Fruit fly (Drosophila melanogaster) whole organism, prepupa: ENCODE measurements around the gene dre4.

Source experiments
- Blimp-1 ChIP-seq: fragments of 200-800 bp; sonication (Bioruptor generic); optimal IDR thresholded peaks from 3 replicates; lab custom pipeline; 2017; ENCODE audit warnings: missing biosample characterization, missing genetic modification characterization, mild to moderate bottlenecking, moderate library complexity, missing genetic modification reagents
- CG10631 ChIP-seq: fragments of 200-800 bp; sonication (Bioruptor generic); optimal IDR thresholded peaks from 2 replicates; lab custom pipeline; 2016; ENCODE audit warnings: missing biosample characterization, missing genetic modification characterization
- CG10669 ChIP-seq: fragments of 200-800 bp; sonication (Bioruptor generic); optimal IDR thresholded peaks from 3 replicates; lab custom pipeline; 2018; ENCODE audit warnings: missing biosample characterization, mild to moderate bottlenecking, missing genetic modification characterization, moderate library complexity
- CG16779 ChIP-seq: fragments of 200-800 bp; sonication (Bioruptor generic); optimal IDR thresholded peaks from 3 replicates; lab custom pipeline; 2017; ENCODE audit warnings: missing biosample characterization, mild to moderate bottlenecking, missing genetic modification characterization
- CG3032 ChIP-seq: fragments of 200-800 bp; optimal IDR thresholded peaks from 2 replicates; lab custom pipeline; 2019; ENCODE audit warnings: missing biosample characterization, mild to moderate bottlenecking, missing genetic modification characterization, moderate library complexity
- CG34406 ChIP-seq: fragments of 200-800 bp; sonication (Bioruptor generic); optimal IDR thresholded peaks from 3 replicates; lab custom pipeline; 2016; ENCODE audit warnings: missing biosample characterization, missing genetic modification characterization
- CG3919 ChIP-seq: fragments of 200-800 bp; sonication (Bioruptor generic); optimal IDR thresholded peaks from 3 replicates; lab custom pipeline; 2016; ENCODE audit warnings: missing biosample characterization, missing genetic modification characterization
- CG4318 ChIP-seq: fragments of 200-800 bp; sonication (Bioruptor generic); optimal IDR thresholded peaks from 3 replicates; lab custom pipeline; 2017; ENCODE audit warnings: missing biosample characterization, mild to moderate bottlenecking, missing genetic modification characterization
- CG6163 ChIP-seq: fragments of 200-800 bp; sonication (Bioruptor generic); IDR thresholded peaks from 3 replicates; pipeline ENCODE4 v1.3.6; 2022; ENCODE audit warnings: missing biosample characterization, missing genetic modification characterization
- CG6276 ChIP-seq: fragments of 200-800 bp; sonication (Bioruptor generic); optimal IDR thresholded peaks from 2 replicates; lab custom pipeline; 2017; ENCODE audit warnings: missing biosample characterization, mild to moderate bottlenecking, missing genetic modification characterization
- CG6854 ChIP-seq: fragments of 200-800 bp; sonication (Bioruptor generic); optimal IDR thresholded peaks from 2 replicates; lab custom pipeline; 2017; ENCODE audit warnings: missing biosample characterization, mild to moderate bottlenecking, missing genetic modification characterization
- CG8632 ChIP-seq: fragments of 200-800 bp; sonication (Bioruptor generic); optimal IDR thresholded peaks from 3 replicates; lab custom pipeline; 2016; ENCODE audit warnings: missing biosample characterization, missing genetic modification characterization
- CG9139 ChIP-seq: fragments of 200-800 bp; sonication (Bioruptor generic); optimal IDR thresholded peaks from 3 replicates; lab custom pipeline; 2017; ENCODE audit warnings: missing biosample characterization, mild to moderate bottlenecking, missing genetic modification characterization
- Eip75B ChIP-seq: fragments of 200-800 bp; sonication (Bioruptor generic); optimal IDR thresholded peaks from 3 replicates; lab custom pipeline; 2016; ENCODE audit warnings: missing biosample characterization, missing genetic modification characterization
- Eip78C ChIP-seq: fragments of 200-800 bp; sonication (Bioruptor generic); peaks from one replicate; lab custom pipeline; 2016; ENCODE audit warnings: missing biosample characterization, missing genetic modification characterization
- Gug ChIP-seq: fragments of 200-800 bp; sonication (Bioruptor generic); IDR thresholded peaks from 2 replicates; pipeline ENCODE4 v1.3.6; 2022; ENCODE audit warnings: missing biosample characterization, missing genetic modification characterization
- Hr38 ChIP-seq: sonication (Bioruptor generic); optimal IDR thresholded peaks from 2 replicates; lab custom pipeline; 2016; ENCODE audit warnings: missing biosample characterization, missing genetic modification characterization
- Hr39 ChIP-seq: fragments of 200-800 bp; sonication (Bioruptor generic); optimal IDR thresholded peaks from 2 replicates; lab custom pipeline; 2016; ENCODE audit warnings: missing biosample characterization, missing genetic modification characterization
- Hr4 ChIP-seq: fragments of 200-800 bp; sonication (Bioruptor generic); optimal IDR thresholded peaks from 3 replicates; lab custom pipeline; 2016; ENCODE audit warnings: missing biosample characterization, missing genetic modification characterization
- OdsH ChIP-seq: fragments of 200-800 bp; sonication (Bioruptor generic); optimal IDR thresholded peaks from 3 replicates; lab custom pipeline; 2016; ENCODE audit warnings: missing biosample characterization, missing genetic modification characterization
- Sox14 ChIP-seq: fragments of 200-800 bp; sonication (Bioruptor generic); optimal IDR thresholded peaks from 3 replicates; lab custom pipeline; 2016; ENCODE audit warnings: missing biosample characterization, missing genetic modification characterization
- achi ChIP-seq: fragments of 200-800 bp; sonication (Bioruptor generic); optimal IDR thresholded peaks from 3 replicates; lab custom pipeline; 2016; ENCODE audit warnings: missing biosample characterization, missing genetic modification characterization
- acj6 ChIP-seq: fragments of 200-800 bp; sonication (Bioruptor generic); optimal IDR thresholded peaks from 3 replicates; lab custom pipeline; 2016; ENCODE audit warnings: missing biosample characterization, missing genetic modification characterization
- cyc ChIP-seq: fragments of 200-800 bp; sonication (Bioruptor generic); optimal IDR thresholded peaks from 3 replicates; lab custom pipeline; 2016; ENCODE audit warnings: missing biosample characterization, missing genetic modification characterization
- dac ChIP-seq: fragments of 200-800 bp; sonication (Bioruptor generic); optimal IDR thresholded peaks from 2 replicates; lab custom pipeline; 2017; ENCODE audit warnings: missing biosample characterization, mild to moderate bottlenecking, missing genetic modification characterization
- dsx ChIP-seq: fragments of 200-800 bp; optimal IDR thresholded peaks from 3 replicates; lab custom pipeline; 2019; ENCODE audit warnings: missing biosample characterization, mild to moderate bottlenecking, missing genetic modification characterization, moderate library complexity; ENCODE audit not compliant: poor library complexity, severe bottlenecking
- eg ChIP-seq: fragments of 200-800 bp; sonication (Bioruptor generic); IDR thresholded peaks from 3 replicates; pipeline ENCODE4 v1.3.6; 2022; ENCODE audit warnings: missing biosample characterization, missing genetic modification characterization
- lz ChIP-seq: fragments of 200-800 bp; sonication (Bioruptor generic); optimal IDR thresholded peaks from 3 replicates; lab custom pipeline; 2016; ENCODE audit warnings: missing biosample characterization, missing genetic modification characterization
- net ChIP-seq: fragments of 200-800 bp; sonication (Bioruptor generic); optimal IDR thresholded peaks from 3 replicates; lab custom pipeline; 2016; ENCODE audit warnings: missing biosample characterization, missing genetic modification characterization
- pdm3 ChIP-seq: fragments of 200-800 bp; sonication (Bioruptor generic); optimal IDR thresholded peaks from 3 replicates; lab custom pipeline; 2016; ENCODE audit warnings: missing biosample characterization, missing genetic modification characterization
- salr ChIP-seq, 2 experiments: fragments of 200-800 bp; sonication (Bioruptor generic); optimal IDR thresholded peaks; 3 replicates each; lab custom pipeline; 2016 to 2018; ENCODE audit warnings: missing biosample characterization in 2 of 2, missing genetic modification characterization in 2 of 2, mild to moderate bottlenecking in 1 of 2
- spab ChIP-seq: fragments of 200-800 bp; sonication (Bioruptor generic); optimal IDR thresholded peaks from 2 replicates; lab custom pipeline; 2017; ENCODE audit warnings: missing biosample characterization, mild to moderate bottlenecking, missing genetic modification characterization, missing genetic modification reagents
- ss ChIP-seq, 2 experiments: fragments of 200-800 bp; sonication (Bioruptor generic); optimal IDR thresholded peaks; 2 replicates in 1 of 2; 3 replicates in 1 of 2; lab custom pipeline; 2017 to 2018; ENCODE audit warnings: mild to moderate bottlenecking in 2 of 2, missing biosample characterization in 2 of 2, missing genetic modification characterization in 2 of 2, moderate library complexity in 1 of 2
- svp ChIP-seq: fragments of 200-800 bp; sonication (Bioruptor generic); peaks from one replicate; lab custom pipeline; 2016; ENCODE audit warnings: missing biosample characterization, missing genetic modification characterization
- vri ChIP-seq: fragments of 200-800 bp; sonication (Bioruptor generic); optimal IDR thresholded peaks from 3 replicates; lab custom pipeline; 2016; ENCODE audit warnings: missing biosample characterization, mild to moderate bottlenecking, missing genetic modification characterization

dre4 gene

dm6 chr3L:1876215-1876625 is at the start of gene dre4 (continued):
- TF ChIP-seq CG34406 (GFP tag; lab: Kevin White, UChicago) (peak; percentile 42), cyc (peak; percentile 71), Gug (GFP tag; lab: Robert Waterston, UW) (peak; percentile 22; the same call in 1 of the 2 replicates), spab (GFP tag; lab: Kevin White, UChicago) (peak; percentile 40), OdsH (GFP tag; lab: Kevin White, UChicago) (no peak), Hr4 (peak; percentile 68), Eip78C (GFP tag; lab: Kevin White, UChicago) (peak; percentile 80), svp (no peak)

- no peak for TF ChIP-seq CG16779
Measured at dm6 chr3L:1920943-1921342, 44.8 kb upstream of the dre4 start, which contains the start of gene Dbx. Gene Dbx (plus strand): TSS chr3L:1921307.

dm6 chr3L:1920051-1920450 is 43.9 kb upstream of the dre4 start:
- TF ChIP-seq Gug (GFP tag; lab: Robert Waterston, UW) (no peak), Hr38 (GFP tag; lab: Kevin White, UChicago) (no peak), CG6163 (GFP tag; lab: Robert Waterston, UW) (no peak), CG6854 (GFP tag; lab: Kevin White, UChicago) (no peak)

dm6 chr3L:1916617-1917016 is 40.5 kb upstream of the dre4 start:
- TF ChIP-seq Hr4 (no peak), OdsH (GFP tag; lab: Kevin White, UChicago) (no peak), salr (GFP tag; optimal IDR thresholded peaks at IDR 0.05; lab: Kevin White, UChicago) (no peak)
- TF ChIP-seq, all 60 proteins: peak for 0

dm6 chr3L:1914668-1915067 is 38.6 kb upstream of the dre4 start:
- TF ChIP-seq lz, result no peak
- TF ChIP-seq, all 60 proteins: peak for 0

dm6 chr3L:1910107-1910506 is 34.0 kb upstream of the dre4 start, which contains the start of gene dsb:
Gene dsb (minus strand): TSS chr3L:1910197.
- 0 out of 3 replicates have a peak, but pooled peaks have one; percentile 40 for TF ChIP-seq CG6163 (GFP tag; lab: Robert Waterston, UW)
- peak; percentile 32 for TF ChIP-seq Eip78C (GFP tag; lab: Kevin White, UChicago)
- TF ChIP-seq Gug (GFP tag; lab: Robert Waterston, UW), result no peak
- TF ChIP-seq ss (GFP tag; optimal IDR thresholded peaks at IDR 0.05; lab: Kevin White, UChicago), result peak in 1 of 2 experiments; percentile 16
- peak; percentile 64 for TF ChIP-seq svp

- TF ChIP-seq Hr4 (no peak), vri (GFP tag; lab: Kevin White, UChicago) (peak; percentile 27), svp (peak; percentile 93)
Measured at dm6 chr3L:1909000-1909399, 32.9 kb upstream of the dre4 start.

- TF ChIP-seq CG16779, result no peak
- TF ChIP-seq ss (GFP tag; optimal IDR thresholded peaks at IDR 0.05; lab: Kevin White, UChicago), result peak in 1 of 2 experiments; percentile 0
- TF ChIP-seq achi (GFP tag; lab: Kevin White, UChicago), result peak; percentile 5
- TF ChIP-seq Eip78C (GFP tag; lab: Kevin White, UChicago), result peak; percentile 82
- peak; percentile 31; the same call in 1 of the 3 replicates for TF ChIP-seq CG6163 (GFP tag; lab: Robert Waterston, UW)
- peak; percentile 54 for TF ChIP-seq svp
- TF ChIP-seq CG10669, result peak; percentile 12
- TF ChIP-seq CG6276 (GFP tag; lab: Kevin White, UChicago), result no peak
- no peak for TF ChIP-seq CG10631 (GFP tag; lab: Kevin White, UChicago)
- TF ChIP-seq CG3919, result peak; percentile 30
- peak; percentile 42; the same call in 1 of the 3 replicates for TF ChIP-seq eg
- TF ChIP-seq, all 60 proteins: peak for 8
Measured at dm6 chr3L:1906208-1906607, 30.1 kb upstream of the dre4 start.

dm6 chr3L:1905273-1905672 is 29.2 kb upstream of the dre4 start:
- TF ChIP-seq dac (GFP tag; lab: Kevin White, UChicago), result peak; percentile 69
- peak; percentile 52 for TF ChIP-seq acj6 (GFP tag; lab: Kevin White, UChicago)
- no peak for TF ChIP-seq ss (GFP tag; optimal IDR thresholded peaks at IDR 0.05; lab: Kevin White, UChicago)
- no peak for TF ChIP-seq vri (GFP tag; lab: Kevin White, UChicago)
- TF ChIP-seq Hr39, result peak; percentile 11
- TF ChIP-seq Sox14 (GFP tag; lab: Kevin White, UChicago), result no peak
- TF ChIP-seq CG4318 (GFP tag; lab: Kevin White, UChicago), result peak; percentile 71
- no peak for TF ChIP-seq Eip75B (GFP tag; lab: Kevin White, UChicago)
- TF ChIP-seq net (GFP tag; lab: Kevin White, UChicago), result peak; percentile 52
- peak; percentile 56 for TF ChIP-seq pdm3 (GFP tag; lab: Kevin White, UChicago)
- no peak for TF ChIP-seq Blimp-1 (GFP tag; lab: Kevin White, UChicago)
- no peak for TF ChIP-seq cyc
- TF ChIP-seq CG9139 (GFP tag; lab: Kevin White, UChicago), result no peak
- peak; percentile 6 for TF ChIP-seq CG3032
- peak; percentile 33 for TF ChIP-seq CG8632 (GFP tag; lab: Kevin White, UChicago)
- peak; percentile 49 for TF ChIP-seq svp
- no peak for TF ChIP-seq dsx (GFP tag; lab: Kevin White, UChicago)
